Worm (Caenorhabditis elegans) whole organism, L4/young adult: Measurements from ENCODE around the gene pnn-1.

Experiments used
- W03F9.2 ChIP-seq: fragments of 150-350 bp; optimal IDR thresholded peaks from 2 replicates; lab custom pipeline; 2014; ENCODE audit warnings: missing biosample characterization, missing genetic modification characterization
- dao-5 ChIP-seq: sonication (generic microtip); optimal IDR thresholded peaks from 2 replicates; lab custom pipeline; 2016; ENCODE audit warnings: missing genotype, missing genetic modification characterization, moderate library complexity, missing compliant biosample characterization
- him-1 ChIP-seq: sonication (generic microtip); optimal IDR thresholded peaks from 2 replicates; lab custom pipeline; 2016; ENCODE audit warnings: missing genotype, missing genetic modification reagents, missing genetic modification characterization, missing compliant biosample characterization

Gene pnn-1

ce11 chrV:13018761-13019160, 47.9 kb downstream of the pnn-1 start, which contains the start of gene fmi-1:
TSS of gene fmi-1 (plus strand) at chrV:13019061.
- no peak for TF ChIP-seq dao-5 (tag; lab: Kevin White, UChicago)
- no peak for TF ChIP-seq W03F9.2 (tag; lab: Kevin White, UChicago)
- no peak for TF ChIP-seq him-1 (tag; lab: Kevin White, UChicago)

- TF ChIP-seq dao-5 (tag; lab: Kevin White, UChicago) = no peak
- no peak for TF ChIP-seq W03F9.2 (tag; lab: Kevin White, UChicago)
- no peak for TF ChIP-seq him-1 (tag; lab: Kevin White, UChicago)
Observed at ce11 chrV:13020014-13020413, 49.1 kb downstream of the pnn-1 start.

ce11 chrV:13020638-13021037, 49.7 kb downstream of the pnn-1 start:
- no peak for TF ChIP-seq dao-5 (tag; lab: Kevin White, UChicago)
- TF ChIP-seq him-1 (tag; lab: Kevin White, UChicago) = no peak
- TF ChIP-seq W03F9.2 (tag; lab: Kevin White, UChicago) = no peak

ce11 chrV:13021540-13021939, 50.6 kb downstream of the pnn-1 start:
- no peak for TF ChIP-seq him-1 (tag; lab: Kevin White, UChicago)
- no peak for TF ChIP-seq W03F9.2 (tag; lab: Kevin White, UChicago)
- TF ChIP-seq dao-5 (tag; lab: Kevin White, UChicago) = no peak

- TF ChIP-seq dao-5 (tag; lab: Kevin White, UChicago) (no peak), W03F9.2 (tag; lab: Kevin White, UChicago) (no peak), him-1 (tag; lab: Kevin White, UChicago) (no peak)
Observed at ce11 chrV:13022265-13022664, 51.4 kb downstream of the pnn-1 start.
